Fruit fly (Drosophila melanogaster) whole organism, pupa: Measurements from ENCODE around the gene CG12091.

Experiments used
- CG12605 ChIP-seq: fragments of 200-800 bp; sonication (Bioruptor generic); IDR thresholded peaks from 2 replicates; pipeline ENCODE4 v1.3.6; 2022; ENCODE audit warnings: missing biosample characterization, missing genetic modification characterization
- CG34367 ChIP-seq: fragments of 200-800 bp; sonication (Bioruptor generic); optimal IDR thresholded peaks from 2 replicates; lab custom pipeline; 2018; ENCODE audit warnings: missing biosample characterization, mild to moderate bottlenecking, missing genetic modification characterization
- D1 ChIP-seq: fragments of 200-800 bp; sonication (Bioruptor generic); optimal IDR thresholded peaks from 2 replicates; lab custom pipeline; 2018; ENCODE audit warnings: missing biosample characterization, mild to moderate bottlenecking, missing genetic modification characterization, moderate library complexity
- Ets98B ChIP-seq: fragments of 200-800 bp; sonication (Bioruptor generic); IDR thresholded peaks from 2 replicates; pipeline ENCODE4 v1.3.6; 2022; ENCODE audit warnings: missing biosample characterization, missing genetic modification characterization
- Pif1A ChIP-seq: fragments of 200-800 bp; sonication (Bioruptor generic); optimal IDR thresholded peaks from 3 replicates; lab custom pipeline; 2016; ENCODE audit warnings: missing biosample characterization, missing genetic modification characterization
- Snoo ChIP-seq: fragments of 200-800 bp; sonication (Bioruptor generic); optimal IDR thresholded peaks from 3 replicates; lab custom pipeline; 2017; ENCODE audit warnings: missing biosample characterization, mild to moderate bottlenecking, missing genetic modification characterization, inconsistent platforms

dm6 chr3L:1584003-1584402 lies 47.4 kb upstream of the CG12091 start:
- TF ChIP-seq CG34367 (tag; lab: Kevin White, UChicago) (no peak), Ets98B (GFP tag; lab: Robert Waterston, UW) (peak; percentile 92), Pif1A (GFP tag; lab: Kevin White, UChicago) (peak; percentile 84), D1 (tag; lab: Kevin White, UChicago) (no peak), CG12605 (GFP tag; lab: Robert Waterston, UW) (peak; percentile 85), Snoo (tag; lab: Kevin White, UChicago) (no peak)
